Worm (Caenorhabditis elegans) whole organism, L1 larva: ENCODE data around the gene T04A6.2.

ENCODE experiments used
- C16A3.4 ChIP-seq: fragments of 150-350 bp; optimal IDR thresholded peaks from 2 replicates; lab custom pipeline; 2014; ENCODE audit warnings: missing biosample characterization, missing genetic modification characterization
- F16B12.6 ChIP-seq: fragments of 150-350 bp; optimal IDR thresholded peaks from 2 replicates; lab custom pipeline; 2014; ENCODE audit warnings: missing biosample characterization, missing genetic modification characterization
- aha-1 ChIP-seq: fragments of 150-350 bp; optimal IDR thresholded peaks from 2 replicates; lab custom pipeline; 2014; ENCODE audit warnings: missing biosample characterization, missing genetic modification characterization
- alr-1 ChIP-seq: fragments of 200-800 bp; sonication (Bioruptor generic); optimal IDR thresholded peaks from 2 replicates; lab custom pipeline; 2018; ENCODE audit warnings: borderline replicate concordance, mild to moderate bottlenecking, missing genetic modification characterization, missing compliant biosample characterization
- aly-2 ChIP-seq: fragments of 150-350 bp; optimal IDR thresholded peaks from 2 replicates; lab custom pipeline; 2014; ENCODE audit warnings: missing biosample characterization, missing genetic modification characterization
- ama-1 ChIP-seq: fragments of 150-350 bp; optimal IDR thresholded peaks from 2 replicates; lab custom pipeline; 2014
- blmp-1 ChIP-seq: fragments of 150-350 bp; optimal IDR thresholded peaks from 2 replicates; lab custom pipeline; 2014; ENCODE audit warnings: missing biosample characterization, missing genetic modification characterization
- ceh-63 ChIP-seq: fragments of 200-800 bp; sonication (Bioruptor generic); optimal IDR thresholded peaks from 2 replicates; lab custom pipeline; 2018; ENCODE audit warnings: mild to moderate bottlenecking, missing genetic modification characterization, missing compliant biosample characterization
- ceh-8 ChIP-seq: fragments of 200-800 bp; sonication (Bioruptor generic); optimal IDR thresholded peaks from 2 replicates; lab custom pipeline; 2018; ENCODE audit warnings: mild to moderate bottlenecking, missing genetic modification characterization, moderate library complexity, missing compliant biosample characterization
- ceh-88 ChIP-seq: fragments of 200-800 bp; sonication (Bioruptor generic); IDR thresholded peaks from 2 replicates; pipeline ENCODE4 v1.3.6; 2022; ENCODE audit warnings: missing genetic modification characterization, missing compliant biosample characterization
- ceh-90 ChIP-seq: sonication (generic microtip); optimal IDR thresholded peaks from 2 replicates; lab custom pipeline; 2016; ENCODE audit warnings: missing genetic modification characterization, missing compliant biosample characterization
- ces-1 ChIP-seq: fragments of 150-350 bp; optimal IDR thresholded peaks from 2 replicates; lab custom pipeline; 2014; ENCODE audit warnings: missing biosample characterization, missing genetic modification reagents, missing genetic modification characterization
- dsc-1 ChIP-seq: sonication (generic microtip); optimal IDR thresholded peaks from 2 replicates; lab custom pipeline; 2016; ENCODE audit warnings: mild to moderate bottlenecking, missing genetic modification characterization, missing compliant biosample characterization
- egl-13 ChIP-seq: sonication (generic microtip); optimal IDR thresholded peaks from 2 replicates; lab custom pipeline; 2016; ENCODE audit warnings: missing genotype, missing genetic modification reagents, missing genetic modification characterization, missing compliant biosample characterization
- elt-2 ChIP-seq: sonication (generic microtip); optimal IDR thresholded peaks from 2 replicates; lab custom pipeline; 2016; ENCODE audit warnings: missing genetic modification characterization, mild to moderate bottlenecking, inconsistent platforms, missing compliant biosample characterization, missing genetic modification reagents
- fkh-4 ChIP-seq: sonication (generic microtip); optimal IDR thresholded peaks from 2 replicates; lab custom pipeline; 2016; ENCODE audit warnings: missing compliant biosample characterization, missing genetic modification characterization, borderline replicate concordance
- fkh-8 ChIP-seq: sonication (generic microtip); optimal IDR thresholded peaks from 2 replicates; lab custom pipeline; 2016; ENCODE audit warnings: mild to moderate bottlenecking, missing genetic modification characterization, missing compliant biosample characterization
- fos-1 ChIP-seq: fragments of 150-350 bp; optimal IDR thresholded peaks from 2 replicates; lab custom pipeline; 2014; ENCODE audit warnings: missing biosample characterization, missing genetic modification characterization
- grh-1 ChIP-seq: fragments of 200-800 bp; sonication (Bioruptor generic); IDR thresholded peaks from 2 replicates; pipeline ENCODE4 v1.3.6; 2022; ENCODE audit warnings: missing genetic modification reagents, missing genetic modification characterization, missing compliant biosample characterization
- hlh-17 ChIP-seq: fragments of 200-800 bp; sonication (Bioruptor generic); optimal IDR thresholded peaks from 2 replicates; lab custom pipeline; 2018; ENCODE audit warnings: missing genetic modification characterization, mild to moderate bottlenecking, missing compliant biosample characterization, moderate library complexity, borderline replicate concordance
- hlh-4 ChIP-seq: sonication (generic microtip); optimal IDR thresholded peaks from 2 replicates; lab custom pipeline; 2016; ENCODE audit warnings: mild to moderate bottlenecking, missing genetic modification characterization, missing compliant biosample characterization
- hpl-2 ChIP-seq: fragments of 150-350 bp; optimal IDR thresholded peaks from 2 replicates; lab custom pipeline; 2014; ENCODE audit warnings: missing biosample characterization, missing genetic modification reagents, missing genetic modification characterization
- isw-1 ChIP-seq: fragments of 200-800 bp; sonication (Bioruptor generic); IDR thresholded peaks from 2 replicates; pipeline ENCODE4 v1.3.6; 2022; ENCODE audit warnings: missing genetic modification characterization, missing compliant biosample characterization
- jun-1 ChIP-seq: fragments of 150-350 bp; optimal IDR thresholded peaks from 2 replicates; lab custom pipeline; 2014; ENCODE audit warnings: missing biosample characterization, missing genetic modification reagents, missing genetic modification characterization
- lin-13 ChIP-seq: fragments of 150-350 bp; optimal IDR thresholded peaks from 2 replicates; lab custom pipeline; 2014; ENCODE audit warnings: missing biosample characterization, missing genetic modification reagents, missing genetic modification characterization
- lin-15B ChIP-seq: fragments of 150-350 bp; sonication (generic microtip); optimal IDR thresholded peaks from 3 replicates; lab custom pipeline; 2014; ENCODE audit warnings: missing biosample characterization, missing genetic modification characterization
- mab-9 ChIP-seq: fragments of 200-800 bp; sonication (Bioruptor generic); IDR thresholded peaks from 2 replicates; pipeline ENCODE4 v1.3.6; 2022; ENCODE audit warnings: missing genetic modification reagents, missing genetic modification characterization, missing compliant biosample characterization
- mdl-1 ChIP-seq, 2 experiments: fragments of 150-350 bp; optimal IDR thresholded peaks; 2 replicates each; lab custom pipeline; 2014 to 2017; ENCODE audit warnings: missing biosample characterization in 2 of 2, missing genetic modification characterization in 2 of 2, inconsistent platforms in 1 of 2
- mef-2 ChIP-seq: fragments of 150-350 bp; optimal IDR thresholded peaks from 2 replicates; lab custom pipeline; 2014; ENCODE audit warnings: missing biosample characterization, missing genetic modification characterization
- mep-1 ChIP-seq: fragments of 150-350 bp; optimal IDR thresholded peaks from 2 replicates; lab custom pipeline; 2014; ENCODE audit warnings: missing biosample characterization, missing genetic modification characterization
- nhr-11 ChIP-seq: fragments of 150-350 bp; optimal IDR thresholded peaks from 2 replicates; lab custom pipeline; 2014; ENCODE audit warnings: missing biosample characterization, missing genetic modification characterization
- nhr-12 ChIP-seq: sonication (generic microtip); optimal IDR thresholded peaks from 2 replicates; lab custom pipeline; 2017; ENCODE audit warnings: missing biosample characterization, missing genetic modification characterization
- nhr-19 ChIP-seq: fragments of 200-800 bp; sonication (Bioruptor generic); conservative IDR thresholded peaks from 2 replicates; pipeline ENCODE4 v1.3.6; 2022; ENCODE audit warnings: missing genetic modification characterization, missing compliant biosample characterization
- nhr-20 ChIP-seq: sonication (generic microtip); optimal IDR thresholded peaks from 2 replicates; lab custom pipeline; 2016; ENCODE audit warnings: mild to moderate bottlenecking, missing genetic modification characterization, missing compliant biosample characterization
- nhr-28 ChIP-seq: fragments of 150-350 bp; optimal IDR thresholded peaks from 2 replicates; lab custom pipeline; 2014; ENCODE audit warnings: missing biosample characterization, missing genetic modification characterization
- nhr-71 ChIP-seq: sonication (generic microtip); optimal IDR thresholded peaks from 2 replicates; lab custom pipeline; 2016; ENCODE audit warnings: mild to moderate bottlenecking, missing genetic modification characterization, moderate library complexity, missing compliant biosample characterization
- nhr-76 ChIP-seq: sonication (generic microtip); optimal IDR thresholded peaks from 2 replicates; lab custom pipeline; 2017; ENCODE audit warnings: missing biosample characterization, missing genetic modification characterization
- nhr-84 ChIP-seq: sonication (generic microtip); optimal IDR thresholded peaks from 2 replicates; lab custom pipeline; 2017; ENCODE audit warnings: missing biosample characterization, missing genetic modification characterization
- nhr-85 ChIP-seq: sonication (generic microtip); peaks from one replicate; lab custom pipeline; 2016; ENCODE audit warnings: missing genetic modification characterization, inconsistent platforms, missing compliant biosample characterization
- nhr-90 ChIP-seq: sonication (generic microtip); optimal IDR thresholded peaks from 2 replicates; lab custom pipeline; 2016; ENCODE audit warnings: mild to moderate bottlenecking, missing genetic modification characterization, missing compliant biosample characterization; ENCODE audit not compliant: poor library complexity
- pqm-1 ChIP-seq: sonication (generic microtip); optimal IDR thresholded peaks from 3 replicates; lab custom pipeline; 2017; ENCODE audit warnings: missing biosample characterization, missing genetic modification characterization
- rnt-1 ChIP-seq: sonication (generic microtip); optimal IDR thresholded peaks from 2 replicates; lab custom pipeline; 2016; ENCODE audit warnings: mild to moderate bottlenecking, missing genetic modification characterization, moderate library complexity, missing compliant biosample characterization
- skn-1 ChIP-seq: fragments of 150-350 bp; optimal IDR thresholded peaks from 2 replicates; lab custom pipeline; 2014; ENCODE audit warnings: missing biosample characterization, missing genetic modification characterization
- sptf-1 ChIP-seq: fragments of 150-350 bp; optimal IDR thresholded peaks from 2 replicates; lab custom pipeline; 2014; ENCODE audit warnings: missing biosample characterization, missing genetic modification characterization
- sup-37 ChIP-seq: fragments of 200-800 bp; sonication (Bioruptor generic); optimal IDR thresholded peaks from 2 replicates; lab custom pipeline; 2018; ENCODE audit warnings: mild to moderate bottlenecking, missing genetic modification characterization, missing compliant biosample characterization
- swsn-7 ChIP-seq: sonication (generic microtip); optimal IDR thresholded peaks from 2 replicates; lab custom pipeline; 2016; ENCODE audit warnings: missing genetic modification characterization, missing compliant biosample characterization
- tbx-2 ChIP-seq: sonication (generic microtip); optimal IDR thresholded peaks from 2 replicates; lab custom pipeline; 2016; ENCODE audit warnings: missing genetic modification characterization, missing compliant biosample characterization
- unc-130 ChIP-seq: fragments of 150-350 bp; optimal IDR thresholded peaks from 2 replicates; lab custom pipeline; 2017; ENCODE audit warnings: missing biosample characterization, missing genetic modification characterization, inconsistent platforms
- unc-62 ChIP-seq: fragments of 150-350 bp; optimal IDR thresholded peaks from 2 replicates; lab custom pipeline; 2014; ENCODE audit warnings: missing biosample characterization, missing genetic modification reagents, missing genetic modification characterization
- unc-86 ChIP-seq: sonication (generic microtip); optimal IDR thresholded peaks from 2 replicates; lab custom pipeline; 2016; ENCODE audit warnings: missing genetic modification characterization, missing compliant biosample characterization
- unc-98 ChIP-seq: fragments of 200-800 bp; sonication (Bioruptor generic); IDR thresholded peaks from 2 replicates; pipeline ENCODE4 v1.3.6; 2022; ENCODE audit warnings: missing genetic modification characterization, missing compliant biosample characterization
- vab-15 ChIP-seq: sonication (generic microtip); optimal IDR thresholded peaks from 2 replicates; lab custom pipeline; 2017; ENCODE audit warnings: missing genotype, mild to moderate bottlenecking, missing genetic modification characterization, missing compliant biosample characterization
- xbp-1 ChIP-seq: sonication (generic microtip); optimal IDR thresholded peaks from 2 replicates; lab custom pipeline; 2016; ENCODE audit warnings: missing genetic modification characterization, missing compliant biosample characterization
- zag-1 ChIP-seq: fragments of 150-350 bp; optimal IDR thresholded peaks from 2 replicates; lab custom pipeline; 2014; ENCODE audit warnings: missing biosample characterization, missing genetic modification characterization
- ztf-11 ChIP-seq, 2 experiments: sonication (generic microtip); optimal IDR thresholded peaks; 2 replicates each; lab custom pipeline; 2016 to 2017; ENCODE audit warnings: missing genetic modification characterization in 2 of 2, missing biosample characterization in 1 of 2, missing compliant biosample characterization in 1 of 2
- ztf-4 ChIP-seq: fragments of 150-350 bp; optimal IDR thresholded peaks from 2 replicates; lab custom pipeline; 2014; ENCODE audit warnings: missing biosample characterization, missing genetic modification characterization

Gene T04A6.2

ce11 chrIII:7645075-7645474 is 30.4 kb downstream of the T04A6.2 start:
- TF ChIP-seq hpl-2 (GFP tag; lab: Kevin White, UChicago) (no peak), elt-2 (tag; lab: Kevin White, UChicago) (no peak), xbp-1 (no peak), ceh-88 (GFP tag; lab: Robert Waterston, UW) (no peak), rnt-1 (tag; lab: Kevin White, UChicago) (peak; percentile 38), lin-13 (GFP tag; lab: Kevin White, UChicago) (no peak), swsn-7 (tag; lab: Kevin White, UChicago) (no peak), fkh-8 (tag; lab: Kevin White, UChicago) (no peak), aha-1 (tag; lab: Kevin White, UChicago) (no peak), hlh-17 (GFP tag; lab: Kevin White, UChicago) (no peak), tbx-2 (tag; lab: Kevin White, UChicago) (no peak), unc-86 (no peak), pqm-1 (tag; lab: Kevin White, UChicago) (no peak), unc-130 (no peak), nhr-12 (tag; lab: Kevin White, UChicago) (no peak), nhr-19 (GFP tag; lab: Robert Waterston, UW) (0 out of 2 replicates have a peak, but pooled peaks have one; percentile 2), mep-1 (tag; lab: Kevin White, UChicago) (peak; percentile 37), isw-1 (GFP tag; lab: Robert Waterston, UW) (no peak), ceh-63 (no peak), ceh-90 (no peak), mab-9 (GFP tag; lab: Robert Waterston, UW) (no peak), unc-62 (no peak), C16A3.4 (tag; lab: Kevin White, UChicago) (no peak), nhr-28 (tag; lab: Kevin White, UChicago) (no peak), nhr-20 (peak; percentile 67), ztf-11 (tag; optimal IDR thresholded peaks at IDR 0.05; lab: Kevin White, UChicago) (no peak), dsc-1 (tag; lab: Kevin White, UChicago) (no peak), jun-1 (tag; lab: Kevin White, UChicago) (no peak), aly-2 (tag; lab: Kevin White, UChicago) (no peak), vab-15 (tag; lab: Kevin White, UChicago) (no peak), mef-2 (tag; lab: Kevin White, UChicago) (no peak), sptf-1 (tag; lab: Kevin White, UChicago) (no peak), egl-13 (no peak), grh-1 (no peak), ceh-8 (GFP tag; lab: Kevin White, UChicago) (no peak), blmp-1 (tag; lab: Kevin White, UChicago) (peak; percentile 60), nhr-90 (peak; percentile 15), skn-1 (tag; lab: Kevin White, UChicago) (no peak), fos-1 (no peak), unc-98 (GFP tag; lab: Robert Waterston, UW) (no peak), nhr-85 (tag; lab: Kevin White, UChicago) (peak; percentile 95), sup-37 (no peak), hlh-4 (no peak), nhr-76 (tag; lab: Kevin White, UChicago) (no peak), nhr-71 (tag; lab: Kevin White, UChicago) (peak; percentile 61), alr-1 (tag; lab: Kevin White, UChicago) (no peak), ama-1 (no peak), fkh-4 (tag; lab: Kevin White, UChicago) (no peak), nhr-11 (no peak), ztf-4 (no peak), mdl-1 (tag; optimal IDR thresholded peaks at IDR 0.05; lab: Kevin White, UChicago) (no peak), ces-1 (GFP tag; lab: Kevin White, UChicago) (no peak), F16B12.6 (tag; lab: Kevin White, UChicago) (no peak), lin-15B (tag; lab: Kevin White, UChicago) (no peak), nhr-84 (tag; lab: Kevin White, UChicago) (no peak), zag-1 (tag; lab: Kevin White, UChicago) (no peak)
